Fruit fly (Drosophila melanogaster) whole organism, embryonic: ENCODE measurements around the gene Uev1A.

Experiments
- CG10267 ChIP-seq: fragments of 200-800 bp; sonication (Bioruptor generic); optimal IDR thresholded peaks from 2 replicates; lab custom pipeline; 2018; ENCODE audit warnings: missing biosample characterization, mild to moderate bottlenecking, missing genetic modification characterization, moderate library complexity
- CG11456 ChIP-seq: fragments of 200-800 bp; sonication (Bioruptor generic); IDR thresholded peaks from 3 replicates; pipeline ENCODE4 v1.3.6; 2022; ENCODE audit warnings: missing biosample characterization, missing genetic modification characterization
- CG11723 ChIP-seq: fragments of 200-800 bp; sonication (Bioruptor generic); optimal IDR thresholded peaks from 2 replicates; lab custom pipeline; 2017; ENCODE audit warnings: missing biosample characterization, mild to moderate bottlenecking, missing genetic modification characterization
- CG13624 ChIP-seq: fragments of 200-800 bp; sonication (Bioruptor generic); optimal IDR thresholded peaks from 2 replicates; lab custom pipeline; 2016; ENCODE audit warnings: missing biosample characterization, missing genetic modification characterization
- CG17385 ChIP-seq: fragments of 200-800 bp; sonication (Bioruptor generic); optimal IDR thresholded peaks from 3 replicates; lab custom pipeline; 2018; ENCODE audit warnings: missing biosample characterization, mild to moderate bottlenecking, missing genetic modification characterization
- CG17829 ChIP-seq: fragments of 200-800 bp; optimal IDR thresholded peaks from 2 replicates; lab custom pipeline; 2019; ENCODE audit warnings: missing biosample characterization, mild to moderate bottlenecking, missing genetic modification characterization, moderate library complexity
- CG18476 ChIP-seq: fragments of 200-800 bp; sonication (Bioruptor generic); optimal IDR thresholded peaks from 2 replicates; lab custom pipeline; 2016; ENCODE audit warnings: missing biosample characterization, mild to moderate bottlenecking, missing genetic modification characterization
- CG31224 ChIP-seq: fragments of 200-800 bp; sonication (Bioruptor generic); IDR thresholded peaks from 2 replicates; pipeline ENCODE4 v1.3.6; 2022; ENCODE audit warnings: missing biosample characterization, missing genetic modification characterization
- CG31441 ChIP-seq: fragments of 200-800 bp; sonication (Bioruptor generic); IDR thresholded peaks from 2 replicates; pipeline ENCODE4 v1.3.6; 2022; ENCODE audit warnings: missing biosample characterization, missing genetic modification characterization
- CG3847 ChIP-seq: fragments of 200-800 bp; sonication (Bioruptor generic); IDR thresholded peaks from 2 replicates; pipeline ENCODE4 v1.3.6; 2022; ENCODE audit warnings: missing biosample characterization, missing genetic modification characterization
- CG42726 ChIP-seq: fragments of 200-800 bp; sonication (Bioruptor generic); IDR thresholded peaks from 2 replicates; pipeline ENCODE4 v1.3.6; 2022; ENCODE audit warnings: missing biosample characterization, missing genetic modification characterization; ENCODE audit not compliant: partially characterized antibody
- CG4404 ChIP-seq: fragments of 200-800 bp; sonication (Bioruptor generic); IDR thresholded peaks from 2 replicates; pipeline ENCODE4 v1.3.6; 2022; ENCODE audit warnings: missing biosample characterization, missing genetic modification characterization
- CG4617 ChIP-seq: fragments of 200-800 bp; sonication (Bioruptor generic); optimal IDR thresholded peaks from 3 replicates; lab custom pipeline; 2016; ENCODE audit warnings: missing biosample characterization, missing genetic modification characterization, borderline replicate concordance
- CG4730 ChIP-seq: fragments of 200-800 bp; sonication (Bioruptor generic); IDR thresholded peaks from 2 replicates; pipeline ENCODE4 v1.3.6; 2022; ENCODE audit warnings: missing biosample characterization, missing genetic modification characterization
- CG6175 ChIP-seq: fragments of 200-800 bp; sonication (Bioruptor generic); IDR thresholded peaks from 3 replicates; pipeline ENCODE4 v1.3.6; 2022; ENCODE audit warnings: missing biosample characterization, missing genetic modification characterization
- CG6254 ChIP-seq: fragments of 200-800 bp; sonication (Bioruptor generic); optimal IDR thresholded peaks from 3 replicates; lab custom pipeline; 2017; ENCODE audit warnings: mild to moderate bottlenecking, missing biosample characterization, missing genetic modification reagents, missing genetic modification characterization
- CG6689 ChIP-seq: fragments of 200-800 bp; sonication (Bioruptor generic); IDR thresholded peaks from 2 replicates; pipeline ENCODE4 v1.3.6; 2022; ENCODE audit warnings: missing biosample characterization, missing genetic modification characterization
- CG7357 ChIP-seq: fragments of 200-800 bp; sonication (Bioruptor generic); IDR thresholded peaks from 3 replicates; pipeline ENCODE4 v1.3.6; 2022; ENCODE audit warnings: missing biosample characterization, missing genetic modification characterization
- CG7556 ChIP-seq: fragments of 200-800 bp; sonication (Bioruptor generic); optimal IDR thresholded peaks from 2 replicates; lab custom pipeline; 2017; ENCODE audit warnings: missing biosample characterization, mild to moderate bottlenecking, missing genetic modification characterization
- CG7745 ChIP-seq: fragments of 200-800 bp; sonication (Bioruptor generic); optimal IDR thresholded peaks from 2 replicates; lab custom pipeline; 2018; ENCODE audit warnings: missing biosample characterization, mild to moderate bottlenecking, missing genetic modification characterization, moderate library complexity
- CG7987 ChIP-seq: fragments of 200-800 bp; sonication (Bioruptor generic); optimal IDR thresholded peaks from 2 replicates; lab custom pipeline; 2018; ENCODE audit warnings: missing biosample characterization, mild to moderate bottlenecking, missing genetic modification characterization, moderate library complexity
- CG8281 ChIP-seq: fragments of 200-800 bp; sonication (Bioruptor generic); optimal IDR thresholded peaks from 2 replicates; lab custom pipeline; 2018; ENCODE audit warnings: missing biosample characterization, mild to moderate bottlenecking, missing genetic modification characterization, moderate library complexity
- CG8388 ChIP-seq: fragments of 200-800 bp; sonication (Bioruptor generic); optimal IDR thresholded peaks from 2 replicates; lab custom pipeline; 2019; ENCODE audit warnings: missing biosample characterization, mild to moderate bottlenecking, missing genetic modification characterization, moderate library complexity
- CG8924 ChIP-seq: fragments of 200-800 bp; optimal IDR thresholded peaks from 3 replicates; lab custom pipeline; 2019; ENCODE audit warnings: missing biosample characterization, mild to moderate bottlenecking, missing genetic modification characterization, moderate library complexity
- CTCF ChIP-seq: fragments of 200-800 bp; sonication (Bioruptor generic); optimal IDR thresholded peaks from 2 replicates; lab custom pipeline; 2017; ENCODE audit warnings: missing biosample characterization, mild to moderate bottlenecking, missing genetic modification characterization, moderate library complexity
- Fer1 ChIP-seq: fragments of 200-800 bp; sonication (Bioruptor generic); optimal IDR thresholded peaks from 2 replicates; lab custom pipeline; 2017; ENCODE audit warnings: missing biosample characterization, mild to moderate bottlenecking, missing genetic modification characterization
- HLH54F ChIP-seq: fragments of 200-800 bp; sonication (Bioruptor generic); optimal IDR thresholded peaks from 3 replicates; lab custom pipeline; 2016; ENCODE audit warnings: missing biosample characterization, missing genetic modification characterization
- NFAT ChIP-seq: fragments of 200-800 bp; sonication (Bioruptor generic); IDR thresholded peaks from 2 replicates; pipeline ENCODE4 v1.3.6; 2022; ENCODE audit warnings: missing biosample characterization, missing genetic modification characterization
- Sin3A ChIP-seq: fragments of >200 bp; optimal IDR thresholded peaks from 2 replicates; lab custom pipeline; 2018
- Sry-δ ChIP-seq: fragments of 200-800 bp; sonication (Bioruptor generic); optimal IDR thresholded peaks from 2 replicates; lab custom pipeline; 2016; ENCODE audit warnings: missing biosample characterization, missing genetic modification characterization
- Ssrp ChIP-seq: fragments of 200-800 bp; sonication (Bioruptor generic); optimal IDR thresholded peaks from 2 replicates; lab custom pipeline; 2018; ENCODE audit warnings: missing biosample characterization, mild to moderate bottlenecking, missing genetic modification characterization, moderate library complexity
- Xrp1 ChIP-seq: fragments of 200-800 bp; sonication (Bioruptor generic); IDR thresholded peaks from 2 replicates; pipeline ENCODE4 v1.3.6; 2022; ENCODE audit warnings: missing biosample characterization, missing genetic modification characterization
- ac ChIP-seq: fragments of 200-800 bp; sonication (Bioruptor generic); optimal IDR thresholded peaks from 3 replicates; lab custom pipeline; 2017; ENCODE audit warnings: missing biosample characterization, mild to moderate bottlenecking, missing genetic modification characterization
- aop ChIP-seq: fragments of 200-800 bp; sonication (Bioruptor generic); IDR thresholded peaks from 2 replicates; pipeline ENCODE4 v1.3.6; 2022; ENCODE audit warnings: missing biosample characterization, missing genetic modification characterization
- ap ChIP-seq: fragments of 200-800 bp; sonication (Bioruptor generic); IDR thresholded peaks from 2 replicates; pipeline ENCODE4 v1.3.6; 2022; ENCODE audit warnings: missing biosample characterization, missing genetic modification characterization
- bab2 ChIP-seq: fragments of 200-800 bp; sonication (Bioruptor generic); optimal IDR thresholded peaks from 2 replicates; lab custom pipeline; 2016; ENCODE audit warnings: missing biosample characterization, missing genetic modification characterization
- bcd ChIP-seq: fragments of 200-800 bp; sonication (Bioruptor generic); optimal IDR thresholded peaks from 2 replicates; lab custom pipeline; 2017; ENCODE audit warnings: missing biosample characterization, mild to moderate bottlenecking, missing genetic modification characterization
- bigmax ChIP-seq: fragments of 200-800 bp; sonication (Bioruptor generic); optimal IDR thresholded peaks from 2 replicates; lab custom pipeline; 2018; ENCODE audit warnings: missing biosample characterization, mild to moderate bottlenecking, missing genetic modification characterization
- bowl ChIP-seq: fragments of 200-800 bp; sonication (Bioruptor generic); IDR thresholded peaks from 2 replicates; pipeline ENCODE4 v1.3.6; 2022; ENCODE audit warnings: missing biosample characterization, missing genetic modification characterization
- btn ChIP-seq: fragments of 200-800 bp; sonication (Bioruptor generic); optimal IDR thresholded peaks from 2 replicates; lab custom pipeline; 2016; ENCODE audit warnings: missing biosample characterization, missing genetic modification characterization
- corto ChIP-seq: fragments of 200-800 bp; sonication (Bioruptor generic); optimal IDR thresholded peaks from 2 replicates; lab custom pipeline; 2016; ENCODE audit warnings: missing biosample characterization, mild to moderate bottlenecking, missing genetic modification characterization, moderate library complexity
- dan ChIP-seq: fragments of 200-800 bp; sonication (Bioruptor generic); IDR thresholded peaks from 2 replicates; pipeline ENCODE4 v1.3.6; 2022; ENCODE audit warnings: missing biosample characterization, missing genetic modification characterization
- dimm ChIP-seq: fragments of 200-800 bp; sonication (Bioruptor generic); IDR thresholded peaks from 2 replicates; pipeline ENCODE4 v1.3.6; 2022; ENCODE audit warnings: missing biosample characterization, missing genetic modification characterization
- fu2 ChIP-seq: fragments of 200-800 bp; sonication (Bioruptor generic); optimal IDR thresholded peaks from 2 replicates; lab custom pipeline; 2016; ENCODE audit warnings: missing biosample characterization, missing genetic modification characterization
- lov ChIP-seq, 2 experiments: fragments of 200-800 bp in 1 of 2; fragments of >200 bp in 1 of 2; sonication (Bioruptor generic) in 1 of 2; IDR thresholded peaks in 1 of 2; optimal IDR thresholded peaks in 1 of 2; 2 replicates in 1 of 2; 3 replicates in 1 of 2; pipeline versions ENCODE4 v1.3.6 to Lab custom; 2017 to 2022; ENCODE audit warnings: missing biosample characterization in 1 of 2, missing genetic modification characterization in 1 of 2
- sens-2 ChIP-seq: fragments of 200-800 bp; sonication (Bioruptor generic); IDR thresholded peaks from 2 replicates; pipeline ENCODE4 v1.3.6; 2022; ENCODE audit warnings: missing biosample characterization, missing genetic modification characterization
- sim ChIP-seq: fragments of 200-800 bp; sonication (Bioruptor generic); IDR thresholded peaks from 2 replicates; pipeline ENCODE4 v1.3.6; 2022; ENCODE audit warnings: missing biosample characterization, missing genetic modification characterization
- slou ChIP-seq: fragments of 200-800 bp; sonication (Bioruptor generic); optimal IDR thresholded peaks from 3 replicates; lab custom pipeline; 2016; ENCODE audit warnings: missing biosample characterization, missing genetic modification characterization
- sna ChIP-seq: fragments of 200-800 bp; sonication (Bioruptor generic); IDR thresholded peaks from 2 replicates; pipeline ENCODE4 v1.3.6; 2022; ENCODE audit warnings: missing biosample characterization, missing genetic modification characterization; ENCODE audit not compliant: partially characterized antibody
- so ChIP-seq: fragments of 200-800 bp; sonication (Bioruptor generic); IDR thresholded peaks from 3 replicates; pipeline ENCODE4 v1.3.6; 2022; ENCODE audit warnings: missing biosample characterization, missing genetic modification characterization
- vfl ChIP-seq: fragments of 200-800 bp; sonication (Bioruptor generic); optimal IDR thresholded peaks from 2 replicates; lab custom pipeline; 2016; ENCODE audit warnings: missing biosample characterization, missing genetic modification characterization

The Uev1A gene

DNA sequence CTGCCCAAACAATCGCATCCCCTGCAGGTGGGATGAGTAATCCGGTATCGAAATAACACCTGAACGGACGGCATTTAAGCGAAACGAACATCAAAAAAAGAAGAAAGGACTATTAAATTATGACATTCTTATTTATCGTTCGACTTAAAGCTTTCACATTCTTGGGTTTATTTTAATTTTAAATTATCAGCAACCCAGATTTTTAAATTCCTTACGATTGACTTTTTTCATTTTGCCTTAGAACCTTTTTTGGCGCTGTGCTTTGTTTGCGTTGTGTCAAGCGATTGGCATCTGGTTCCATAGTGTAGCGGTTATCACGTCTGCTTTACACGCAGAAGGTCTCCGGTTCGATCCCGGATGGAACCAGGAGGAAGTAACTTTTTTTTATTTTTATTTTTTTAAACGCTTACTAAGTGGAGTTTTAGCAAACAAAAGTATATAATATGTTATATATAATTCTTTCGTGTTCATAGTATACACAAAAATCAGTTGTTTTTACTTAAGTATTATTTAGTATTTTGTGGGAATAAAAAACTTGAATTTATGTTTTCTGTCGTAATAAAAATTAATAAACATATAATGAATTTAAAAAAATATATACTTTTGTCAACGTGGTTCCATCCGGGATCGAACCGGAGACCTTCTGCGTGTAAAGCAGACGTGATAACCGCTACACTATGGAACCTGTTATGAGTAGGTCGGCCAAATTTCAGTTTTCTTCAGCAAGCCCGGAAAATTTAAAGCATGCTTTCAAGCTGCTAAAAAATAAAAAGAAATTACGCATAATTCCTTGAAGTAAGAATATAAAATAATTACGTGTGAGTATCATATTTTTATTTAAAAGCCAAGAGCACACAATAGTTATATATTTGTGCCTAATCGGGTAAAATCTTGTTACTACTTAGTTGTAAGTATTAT, 9.7 kb downstream of the Uev1A start (continued):
- no peak for TF ChIP-seq CG3847
- no peak for TF ChIP-seq CG4730 (GFP tag; lab: Robert Waterston, UW)
- no peak for TF ChIP-seq CG11723 (GFP tag; lab: Kevin White, UChicago)
- no peak for TF ChIP-seq ac (GFP tag; lab: Kevin White, UChicago)
- no peak for TF ChIP-seq CG4617
- peak; percentile 13 for TF ChIP-seq CG10267 (tag; lab: Kevin White, UChicago)
- no peak for TF ChIP-seq CG8924 (tag; lab: Kevin White, UChicago)
- TF ChIP-seq slou (GFP tag; lab: Kevin White, UChicago): no peak
- TF ChIP-seq NFAT: no peak
- TF ChIP-seq dan (GFP tag; lab: Robert Waterston, UW): no peak
- no peak for TF ChIP-seq CG6689 (GFP tag; lab: Robert Waterston, UW)
- no peak for TF ChIP-seq CG17385 (GFP tag; lab: Kevin White, UChicago)
- no peak for TF ChIP-seq HLH54F (GFP tag; lab: Kevin White, UChicago)
- TF ChIP-seq btn (GFP tag; lab: Kevin White, UChicago): no peak
- peak; percentile 59; the same call in 1 of the 2 replicates for TF ChIP-seq sna
- no peak for TF ChIP-seq CG7987 (GFP tag; lab: Kevin White, UChicago)
- no peak for TF ChIP-seq corto (GFP tag; lab: Kevin White, UChicago)
- TF ChIP-seq aop (GFP tag; lab: Robert Waterston, UW): no peak
- TF ChIP-seq sens-2: no peak
- TF ChIP-seq CG13624 (GFP tag; lab: Kevin White, UChicago): no peak
- no peak for TF ChIP-seq CG11456
- TF ChIP-seq CG6175: no peak
- no peak for TF ChIP-seq CG31224 (GFP tag; lab: Robert Waterston, UW)
- TF ChIP-seq CG7745 (tag; lab: Kevin White, UChicago): no peak
- no peak for TF ChIP-seq vfl
- TF ChIP-seq bab2 (GFP tag; lab: Kevin White, UChicago): no peak
- no peak for TF ChIP-seq CG8388
- no peak for TF ChIP-seq bigmax (GFP tag; lab: Kevin White, UChicago)
- TF ChIP-seq ap: no peak
- TF ChIP-seq CG8281 (tag; lab: Kevin White, UChicago): no peak
- TF ChIP-seq dimm (GFP tag; lab: Robert Waterston, UW): no peak
- no peak for TF ChIP-seq sim (GFP tag; lab: Robert Waterston, UW)
- TF ChIP-seq Sin3A (lab: Kevin White, UChicago): no peak
- TF ChIP-seq CG17829 (tag; lab: Kevin White, UChicago): no peak
- TF ChIP-seq Fer1: no peak
- TF ChIP-seq CG7556 (GFP tag; lab: Kevin White, UChicago): no peak
- TF ChIP-seq CTCF (GFP tag; lab: Kevin White, UChicago): no peak
- no peak for TF ChIP-seq CG4404 (GFP tag; lab: Robert Waterston, UW)
- no peak for TF ChIP-seq Sry-δ (GFP tag; lab: Kevin White, UChicago)
- no peak for TF ChIP-seq CG18476 (GFP tag; lab: Kevin White, UChicago)
- TF ChIP-seq so (GFP tag; lab: Robert Waterston, UW): no peak
- no peak for TF ChIP-seq Ssrp (tag; lab: Kevin White, UChicago)
- no peak for TF ChIP-seq bowl (GFP tag; lab: Robert Waterston, UW)
- no peak for TF ChIP-seq bcd (GFP tag; lab: Kevin White, UChicago)
- no peak for TF ChIP-seq lov (optimal IDR thresholded peaks at IDR 0.05; lab: Kevin White, UChicago)
- no peak for TF ChIP-seq lov (GFP tag; IDR thresholded peaks at IDR 0.05; lab: Robert Waterston, UW)
- TF ChIP-seq CG6254 (GFP tag; lab: Kevin White, UChicago): peak; percentile 6
- peak; percentile 72 for TF ChIP-seq CG42726
- no peak for TF ChIP-seq fu2 (GFP tag; lab: Kevin White, UChicago)
- no peak for TF ChIP-seq CG31441 (GFP tag; lab: Robert Waterston, UW)
- no peak for TF ChIP-seq CG7357
- TF ChIP-seq Xrp1 (GFP tag; lab: Robert Waterston, UW): 0 out of 2 replicates have a peak, but pooled peaks have one; percentile 13
